Fruit fly (Drosophila melanogaster) whole organism, prepupa: ENCODE measurements around the gene CG17147.

Experiments
- Blimp-1 ChIP-seq: fragments of 200-800 bp; sonication (Bioruptor generic); optimal IDR thresholded peaks from 3 replicates; lab custom pipeline; 2017; ENCODE audit warnings: missing biosample characterization, missing genetic modification characterization, mild to moderate bottlenecking, moderate library complexity, missing genetic modification reagents
- CG10669 ChIP-seq: fragments of 200-800 bp; sonication (Bioruptor generic); optimal IDR thresholded peaks from 3 replicates; lab custom pipeline; 2018; ENCODE audit warnings: missing biosample characterization, mild to moderate bottlenecking, missing genetic modification characterization, moderate library complexity
- CG11294 ChIP-seq: fragments of 200-800 bp; sonication (Bioruptor generic); IDR thresholded peaks from 2 replicates; pipeline ENCODE4 v1.3.6; 2022; ENCODE audit warnings: missing biosample characterization, missing genetic modification characterization
- CG11762 ChIP-seq: fragments of 200-800 bp; sonication (Bioruptor generic); optimal IDR thresholded peaks from 3 replicates; lab custom pipeline; 2016; ENCODE audit warnings: missing biosample characterization, missing genetic modification characterization; ENCODE audit not compliant: insufficient read depth
- CG32006 ChIP-seq: fragments of 200-800 bp; sonication (Bioruptor generic); optimal IDR thresholded peaks from 3 replicates; lab custom pipeline; 2017; ENCODE audit warnings: missing biosample characterization, mild to moderate bottlenecking, missing genetic modification characterization
- CG34406 ChIP-seq: fragments of 200-800 bp; sonication (Bioruptor generic); optimal IDR thresholded peaks from 3 replicates; lab custom pipeline; 2016; ENCODE audit warnings: missing biosample characterization, missing genetic modification characterization
- CG3919 ChIP-seq: fragments of 200-800 bp; sonication (Bioruptor generic); optimal IDR thresholded peaks from 3 replicates; lab custom pipeline; 2016; ENCODE audit warnings: missing biosample characterization, missing genetic modification characterization
- CG4318 ChIP-seq: fragments of 200-800 bp; sonication (Bioruptor generic); optimal IDR thresholded peaks from 3 replicates; lab custom pipeline; 2017; ENCODE audit warnings: missing biosample characterization, mild to moderate bottlenecking, missing genetic modification characterization
- CG6792 ChIP-seq: fragments of 200-800 bp; sonication (Bioruptor generic); optimal IDR thresholded peaks from 3 replicates; lab custom pipeline; 2016; ENCODE audit warnings: missing biosample characterization, missing genetic modification characterization
- CG6808 ChIP-seq: fragments of 200-800 bp; sonication (Bioruptor generic); optimal IDR thresholded peaks from 3 replicates; lab custom pipeline; 2017; ENCODE audit warnings: missing biosample characterization, missing genetic modification characterization, mild to moderate bottlenecking, moderate library complexity, missing genetic modification reagents
- CG7368 ChIP-seq: fragments of 200-800 bp; sonication (Bioruptor generic); optimal IDR thresholded peaks from 3 replicates; lab custom pipeline; 2016; ENCODE audit warnings: missing biosample characterization, missing genetic modification characterization
- CG8632 ChIP-seq: fragments of 200-800 bp; sonication (Bioruptor generic); optimal IDR thresholded peaks from 3 replicates; lab custom pipeline; 2016; ENCODE audit warnings: missing biosample characterization, missing genetic modification characterization
- CG9139 ChIP-seq: fragments of 200-800 bp; sonication (Bioruptor generic); optimal IDR thresholded peaks from 3 replicates; lab custom pipeline; 2017; ENCODE audit warnings: missing biosample characterization, mild to moderate bottlenecking, missing genetic modification characterization
- Eip75B ChIP-seq: fragments of 200-800 bp; sonication (Bioruptor generic); optimal IDR thresholded peaks from 3 replicates; lab custom pipeline; 2016; ENCODE audit warnings: missing biosample characterization, missing genetic modification characterization
- Eip78C ChIP-seq: fragments of 200-800 bp; sonication (Bioruptor generic); peaks from one replicate; lab custom pipeline; 2016; ENCODE audit warnings: missing biosample characterization, missing genetic modification characterization
- Eip93F ChIP-seq: fragments of 200-800 bp; sonication (Bioruptor generic); optimal IDR thresholded peaks from 2 replicates; lab custom pipeline; 2016; ENCODE audit warnings: missing biosample characterization, mild to moderate bottlenecking, missing genetic modification characterization
- Ets21C ChIP-seq: fragments of 200-800 bp; sonication (Bioruptor generic); optimal IDR thresholded peaks from 3 replicates; lab custom pipeline; 2016; ENCODE audit warnings: missing biosample characterization, missing genetic modification characterization
- Gug ChIP-seq: fragments of 200-800 bp; sonication (Bioruptor generic); IDR thresholded peaks from 2 replicates; pipeline ENCODE4 v1.3.6; 2022; ENCODE audit warnings: missing biosample characterization, missing genetic modification characterization
- Hr38 ChIP-seq: sonication (Bioruptor generic); optimal IDR thresholded peaks from 2 replicates; lab custom pipeline; 2016; ENCODE audit warnings: missing biosample characterization, missing genetic modification characterization
- Hr39 ChIP-seq: fragments of 200-800 bp; sonication (Bioruptor generic); optimal IDR thresholded peaks from 2 replicates; lab custom pipeline; 2016; ENCODE audit warnings: missing biosample characterization, missing genetic modification characterization
- Hr4 ChIP-seq: fragments of 200-800 bp; sonication (Bioruptor generic); optimal IDR thresholded peaks from 3 replicates; lab custom pipeline; 2016; ENCODE audit warnings: missing biosample characterization, missing genetic modification characterization
- OdsH ChIP-seq: fragments of 200-800 bp; sonication (Bioruptor generic); optimal IDR thresholded peaks from 3 replicates; lab custom pipeline; 2016; ENCODE audit warnings: missing biosample characterization, missing genetic modification characterization
- Smox ChIP-seq: fragments of 200-800 bp; sonication (Bioruptor generic); optimal IDR thresholded peaks from 3 replicates; lab custom pipeline; 2016; ENCODE audit warnings: missing biosample characterization, missing genetic modification characterization
- Sox102F ChIP-seq: fragments of 200-800 bp; sonication (Bioruptor generic); optimal IDR thresholded peaks from 2 replicates; lab custom pipeline; 2016; ENCODE audit warnings: missing biosample characterization, mild to moderate bottlenecking, missing genetic modification characterization
- achi ChIP-seq: fragments of 200-800 bp; sonication (Bioruptor generic); optimal IDR thresholded peaks from 3 replicates; lab custom pipeline; 2016; ENCODE audit warnings: missing biosample characterization, missing genetic modification characterization
- acj6 ChIP-seq: fragments of 200-800 bp; sonication (Bioruptor generic); optimal IDR thresholded peaks from 3 replicates; lab custom pipeline; 2016; ENCODE audit warnings: missing biosample characterization, missing genetic modification characterization
- cyc ChIP-seq: fragments of 200-800 bp; sonication (Bioruptor generic); optimal IDR thresholded peaks from 3 replicates; lab custom pipeline; 2016; ENCODE audit warnings: missing biosample characterization, missing genetic modification characterization
- dac ChIP-seq: fragments of 200-800 bp; sonication (Bioruptor generic); optimal IDR thresholded peaks from 2 replicates; lab custom pipeline; 2017; ENCODE audit warnings: missing biosample characterization, mild to moderate bottlenecking, missing genetic modification characterization
- dsx ChIP-seq: fragments of 200-800 bp; optimal IDR thresholded peaks from 3 replicates; lab custom pipeline; 2019; ENCODE audit warnings: missing biosample characterization, mild to moderate bottlenecking, missing genetic modification characterization, moderate library complexity; ENCODE audit not compliant: poor library complexity, severe bottlenecking
- eg ChIP-seq: fragments of 200-800 bp; sonication (Bioruptor generic); IDR thresholded peaks from 3 replicates; pipeline ENCODE4 v1.3.6; 2022; ENCODE audit warnings: missing biosample characterization, missing genetic modification characterization
- fd59A ChIP-seq: fragments of 200-800 bp; sonication (Bioruptor generic); optimal IDR thresholded peaks from 2 replicates; lab custom pipeline; 2017; ENCODE audit warnings: missing biosample characterization, mild to moderate bottlenecking, missing genetic modification characterization, missing genetic modification reagents
- fkh ChIP-seq: fragments of 200-800 bp; sonication (Bioruptor generic); optimal IDR thresholded peaks from 3 replicates; lab custom pipeline; 2017; ENCODE audit warnings: missing biosample characterization, mild to moderate bottlenecking, missing genetic modification characterization, moderate library complexity
- lz ChIP-seq: fragments of 200-800 bp; sonication (Bioruptor generic); optimal IDR thresholded peaks from 3 replicates; lab custom pipeline; 2016; ENCODE audit warnings: missing biosample characterization, missing genetic modification characterization
- pdm3 ChIP-seq: fragments of 200-800 bp; sonication (Bioruptor generic); optimal IDR thresholded peaks from 3 replicates; lab custom pipeline; 2016; ENCODE audit warnings: missing biosample characterization, missing genetic modification characterization
- spab ChIP-seq: fragments of 200-800 bp; sonication (Bioruptor generic); optimal IDR thresholded peaks from 2 replicates; lab custom pipeline; 2017; ENCODE audit warnings: missing biosample characterization, mild to moderate bottlenecking, missing genetic modification characterization, missing genetic modification reagents
- svp ChIP-seq: fragments of 200-800 bp; sonication (Bioruptor generic); peaks from one replicate; lab custom pipeline; 2016; ENCODE audit warnings: missing biosample characterization, missing genetic modification characterization
- vri ChIP-seq: fragments of 200-800 bp; sonication (Bioruptor generic); optimal IDR thresholded peaks from 3 replicates; lab custom pipeline; 2016; ENCODE audit warnings: missing biosample characterization, mild to moderate bottlenecking, missing genetic modification characterization

Gene CG17147

DNA sequence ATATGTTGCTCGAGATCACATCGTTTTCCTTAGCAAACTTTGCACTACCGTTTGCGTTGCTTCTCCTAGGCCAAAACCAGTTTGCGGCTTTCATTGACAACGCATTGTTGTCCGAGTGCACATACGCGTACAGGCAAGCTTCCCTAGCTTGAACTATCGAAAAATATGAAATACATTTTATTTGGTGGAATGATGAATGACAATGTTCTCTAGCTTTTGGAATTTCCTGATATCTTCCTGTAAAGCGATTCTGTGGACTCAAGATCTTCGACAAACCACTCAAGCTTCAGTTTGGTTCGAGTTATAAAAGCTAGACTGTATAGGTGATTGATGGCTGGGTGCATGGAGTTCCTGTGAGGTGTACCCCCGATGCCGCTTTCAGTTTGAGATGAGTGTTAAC, 27.9 kb upstream of the CG17147 start (continued):
- TF ChIP-seq pdm3, result peak; percentile 85
- TF ChIP-seq Hr4, result peak; percentile 92
- TF ChIP-seq Smox (GFP tag; lab: Kevin White, UChicago), result no peak
- peak; percentile 87 for TF ChIP-seq dsx (GFP tag; lab: Kevin White, UChicago)
- peak; percentile 83 for TF ChIP-seq OdsH
- peak; percentile 79 for TF ChIP-seq fd59A
- peak; percentile 93 for TF ChIP-seq CG32006 (GFP tag; lab: Kevin White, UChicago)
- peak; percentile 72 for TF ChIP-seq CG11762 (GFP tag; lab: Kevin White, UChicago)
- TF ChIP-seq lz (GFP tag; lab: Kevin White, UChicago), result no peak
- no peak for TF ChIP-seq vri (GFP tag; lab: Kevin White, UChicago)
- peak; percentile 83 for TF ChIP-seq CG6808
- peak; percentile 87 for TF ChIP-seq CG10669
- TF ChIP-seq, all 60 proteins: peak for 46

DNA sequence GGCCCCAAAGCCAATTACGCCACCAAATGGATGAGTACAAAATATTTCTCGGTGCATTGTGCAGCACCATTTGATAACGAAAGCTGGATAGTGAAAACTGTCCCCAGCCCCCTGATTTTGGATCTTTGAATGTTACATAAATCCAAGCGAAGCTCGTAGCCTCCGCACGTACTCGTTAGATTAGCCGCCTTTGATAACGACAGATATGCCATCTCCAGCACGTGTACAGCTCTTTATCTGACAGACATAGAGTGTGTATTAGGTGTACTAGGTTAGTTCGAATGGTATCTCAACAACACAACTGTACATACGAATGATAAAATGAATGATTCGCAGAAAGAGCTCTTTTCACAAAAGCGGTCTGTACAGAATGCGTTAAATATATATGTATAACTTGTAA, 27.4 kb upstream of the CG17147 start:
- TF ChIP-seq Hr4, result no peak
- TF ChIP-seq eg (GFP tag; lab: Robert Waterston, UW), result no peak
- no peak for TF ChIP-seq CG11762 (GFP tag; lab: Kevin White, UChicago)
- no peak for TF ChIP-seq CG6792 (GFP tag; lab: Kevin White, UChicago)
- TF ChIP-seq achi (GFP tag; lab: Kevin White, UChicago), result no peak
- no peak for TF ChIP-seq Eip75B
- no peak for TF ChIP-seq spab (GFP tag; lab: Kevin White, UChicago)
- TF ChIP-seq acj6 (GFP tag; lab: Kevin White, UChicago), result no peak
- no peak for TF ChIP-seq dsx (GFP tag; lab: Kevin White, UChicago)
- no peak for TF ChIP-seq CG11294
- no peak for TF ChIP-seq Sox102F (GFP tag; lab: Kevin White, UChicago)
- TF ChIP-seq vri (GFP tag; lab: Kevin White, UChicago), result no peak
- no peak for TF ChIP-seq fkh (GFP tag; lab: Kevin White, UChicago)

DNA sequence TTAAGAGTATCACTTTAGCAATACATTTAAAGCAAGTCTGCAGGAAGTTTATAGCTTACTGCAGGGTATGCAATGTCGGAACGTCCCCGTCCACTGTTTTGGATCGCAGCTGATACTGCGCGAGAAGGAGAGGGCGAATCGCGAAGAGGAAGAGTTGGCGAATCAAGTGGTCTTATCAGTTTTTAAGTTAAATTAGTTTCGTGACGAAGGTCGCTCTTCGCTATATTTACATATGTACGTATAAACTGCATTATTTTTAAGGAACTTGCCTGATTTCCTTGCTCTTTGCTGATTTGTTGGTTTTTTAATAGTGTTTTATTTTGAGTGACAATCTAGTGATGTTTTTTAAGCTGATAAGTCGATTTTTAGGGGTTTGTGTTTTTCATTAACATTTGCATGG, 26.5 kb upstream of the CG17147 start:
- TF ChIP-seq dac (no peak), CG4318 (GFP tag; lab: Kevin White, UChicago) (no peak), Ets21C (GFP tag; lab: Kevin White, UChicago) (no peak), Hr39 (peak; percentile 19), CG34406 (no peak), CG9139 (GFP tag; lab: Kevin White, UChicago) (no peak)

DNA sequence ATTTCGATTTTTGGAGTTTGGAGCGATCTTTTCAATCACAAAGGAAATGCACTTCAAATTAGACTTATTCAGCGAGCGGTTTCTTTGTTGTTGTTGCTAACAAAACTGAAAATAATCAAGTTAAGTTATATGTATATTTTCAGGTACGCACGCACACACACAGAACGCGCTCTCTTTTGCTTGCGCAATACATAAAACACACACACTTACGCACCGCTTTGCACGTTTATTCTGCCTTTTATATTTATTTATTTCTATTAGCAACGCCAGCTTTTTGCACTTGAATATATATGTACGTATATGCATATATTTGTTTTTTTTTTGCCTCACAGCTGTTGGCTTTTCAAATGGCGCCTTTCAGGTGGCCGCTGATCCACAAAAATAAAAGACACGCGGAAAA, 26.0 kb upstream of the CG17147 start:
- peak; percentile 20 for TF ChIP-seq Eip93F (GFP tag; lab: Kevin White, UChicago)
- no peak for TF ChIP-seq Gug (GFP tag; lab: Robert Waterston, UW)
- no peak for TF ChIP-seq CG7368 (GFP tag; lab: Kevin White, UChicago)
- no peak for TF ChIP-seq cyc
- TF ChIP-seq Blimp-1 (GFP tag; lab: Kevin White, UChicago), result no peak
- TF ChIP-seq acj6 (GFP tag; lab: Kevin White, UChicago), result no peak
- no peak for TF ChIP-seq CG3919
- no peak for TF ChIP-seq Eip78C (GFP tag; lab: Kevin White, UChicago)
- TF ChIP-seq vri (GFP tag; lab: Kevin White, UChicago), result peak; percentile 43
- TF ChIP-seq Hr38 (GFP tag; lab: Kevin White, UChicago), result no peak
- no peak for TF ChIP-seq svp (GFP tag; lab: Kevin White, UChicago)
- TF ChIP-seq CG6792 (GFP tag; lab: Kevin White, UChicago), result no peak
- TF ChIP-seq CG11762 (GFP tag; lab: Kevin White, UChicago), result no peak
- no peak for TF ChIP-seq achi (GFP tag; lab: Kevin White, UChicago)
- peak; percentile 12 for TF ChIP-seq fkh (GFP tag; lab: Kevin White, UChicago)
- no peak for TF ChIP-seq CG9139 (GFP tag; lab: Kevin White, UChicago)
- TF ChIP-seq CG8632 (GFP tag; lab: Kevin White, UChicago), result no peak
- TF ChIP-seq, all 60 proteins: peak for 3
